Fruit fly (Drosophila melanogaster) whole organism, prepupa: ENCODE results near the gene Lrpprc2.
A peak's percentile ranks its signal among the peaks of the same experiment; 100 is the strongest.

Source experiments
- Blimp-1 ChIP-seq: fragments of 200-800 bp; sonication (Bioruptor generic); optimal IDR thresholded peaks from 3 replicates; lab custom pipeline; 2017; ENCODE audit warnings: missing biosample characterization, missing genetic modification characterization, mild to moderate bottlenecking, moderate library complexity, missing genetic modification reagents
- CG10631 ChIP-seq: fragments of 200-800 bp; sonication (Bioruptor generic); optimal IDR thresholded peaks from 2 replicates; lab custom pipeline; 2016; ENCODE audit warnings: missing biosample characterization, missing genetic modification characterization
- CG10669 ChIP-seq: fragments of 200-800 bp; sonication (Bioruptor generic); optimal IDR thresholded peaks from 3 replicates; lab custom pipeline; 2018; ENCODE audit warnings: missing biosample characterization, mild to moderate bottlenecking, missing genetic modification characterization, moderate library complexity
- CG11294 ChIP-seq: fragments of 200-800 bp; sonication (Bioruptor generic); IDR thresholded peaks from 2 replicates; pipeline ENCODE4 v1.3.6; 2022; ENCODE audit warnings: missing biosample characterization, missing genetic modification characterization
- CG11902 ChIP-seq: fragments of 200-800 bp; sonication (Bioruptor generic); optimal IDR thresholded peaks from 3 replicates; lab custom pipeline; 2016; ENCODE audit warnings: missing biosample characterization, missing genetic modification characterization
- CG15336 ChIP-seq: fragments of 200-800 bp; sonication (Bioruptor generic); IDR thresholded peaks from 2 replicates; pipeline ENCODE4 v1.3.6; 2022; ENCODE audit warnings: missing biosample characterization, missing genetic modification characterization
- CG1621 ChIP-seq: fragments of 200-800 bp; sonication (Bioruptor generic); optimal IDR thresholded peaks from 3 replicates; lab custom pipeline; 2018; ENCODE audit warnings: missing biosample characterization, mild to moderate bottlenecking, missing genetic modification characterization
- CG16779 ChIP-seq: fragments of 200-800 bp; sonication (Bioruptor generic); optimal IDR thresholded peaks from 3 replicates; lab custom pipeline; 2017; ENCODE audit warnings: missing biosample characterization, mild to moderate bottlenecking, missing genetic modification characterization
- CG3032 ChIP-seq: fragments of 200-800 bp; optimal IDR thresholded peaks from 2 replicates; lab custom pipeline; 2019; ENCODE audit warnings: missing biosample characterization, mild to moderate bottlenecking, missing genetic modification characterization, moderate library complexity
- CG32006 ChIP-seq: fragments of 200-800 bp; sonication (Bioruptor generic); optimal IDR thresholded peaks from 3 replicates; lab custom pipeline; 2017; ENCODE audit warnings: missing biosample characterization, mild to moderate bottlenecking, missing genetic modification characterization
- CG34406 ChIP-seq: fragments of 200-800 bp; sonication (Bioruptor generic); optimal IDR thresholded peaks from 3 replicates; lab custom pipeline; 2016; ENCODE audit warnings: missing biosample characterization, missing genetic modification characterization
- CG4318 ChIP-seq: fragments of 200-800 bp; sonication (Bioruptor generic); optimal IDR thresholded peaks from 3 replicates; lab custom pipeline; 2017; ENCODE audit warnings: missing biosample characterization, mild to moderate bottlenecking, missing genetic modification characterization
- CG6163 ChIP-seq: fragments of 200-800 bp; sonication (Bioruptor generic); IDR thresholded peaks from 3 replicates; pipeline ENCODE4 v1.3.6; 2022; ENCODE audit warnings: missing biosample characterization, missing genetic modification characterization
- CG6276 ChIP-seq: fragments of 200-800 bp; sonication (Bioruptor generic); optimal IDR thresholded peaks from 2 replicates; lab custom pipeline; 2017; ENCODE audit warnings: missing biosample characterization, mild to moderate bottlenecking, missing genetic modification characterization
- CG6792 ChIP-seq: fragments of 200-800 bp; sonication (Bioruptor generic); optimal IDR thresholded peaks from 3 replicates; lab custom pipeline; 2016; ENCODE audit warnings: missing biosample characterization, missing genetic modification characterization
- CG6808 ChIP-seq: fragments of 200-800 bp; sonication (Bioruptor generic); optimal IDR thresholded peaks from 3 replicates; lab custom pipeline; 2017; ENCODE audit warnings: missing biosample characterization, missing genetic modification characterization, mild to moderate bottlenecking, moderate library complexity, missing genetic modification reagents
- CG7368 ChIP-seq: fragments of 200-800 bp; sonication (Bioruptor generic); optimal IDR thresholded peaks from 3 replicates; lab custom pipeline; 2016; ENCODE audit warnings: missing biosample characterization, missing genetic modification characterization
- CG8119 ChIP-seq: fragments of 200-800 bp; sonication (Bioruptor generic); IDR thresholded peaks from 3 replicates; pipeline ENCODE4 v1.3.6; 2022; ENCODE audit warnings: missing biosample characterization, missing genetic modification characterization
- CG8319 ChIP-seq: fragments of 200-800 bp; sonication (Bioruptor generic); optimal IDR thresholded peaks from 3 replicates; lab custom pipeline; 2016; ENCODE audit warnings: missing biosample characterization, missing genetic modification characterization
- CG9139 ChIP-seq: fragments of 200-800 bp; sonication (Bioruptor generic); optimal IDR thresholded peaks from 3 replicates; lab custom pipeline; 2017; ENCODE audit warnings: missing biosample characterization, mild to moderate bottlenecking, missing genetic modification characterization
- Eip75B ChIP-seq: fragments of 200-800 bp; sonication (Bioruptor generic); optimal IDR thresholded peaks from 3 replicates; lab custom pipeline; 2016; ENCODE audit warnings: missing biosample characterization, missing genetic modification characterization
- Eip93F ChIP-seq: fragments of 200-800 bp; sonication (Bioruptor generic); optimal IDR thresholded peaks from 2 replicates; lab custom pipeline; 2016; ENCODE audit warnings: missing biosample characterization, mild to moderate bottlenecking, missing genetic modification characterization
- Ets21C ChIP-seq: fragments of 200-800 bp; sonication (Bioruptor generic); optimal IDR thresholded peaks from 3 replicates; lab custom pipeline; 2016; ENCODE audit warnings: missing biosample characterization, missing genetic modification characterization
- Ets96B ChIP-seq: fragments of 200-800 bp; optimal IDR thresholded peaks from 2 replicates; lab custom pipeline; 2019; ENCODE audit warnings: missing biosample characterization, mild to moderate bottlenecking, missing genetic modification characterization, moderate library complexity
- Gug ChIP-seq: fragments of 200-800 bp; sonication (Bioruptor generic); IDR thresholded peaks from 2 replicates; pipeline ENCODE4 v1.3.6; 2022; ENCODE audit warnings: missing biosample characterization, missing genetic modification characterization
- Hr38 ChIP-seq: sonication (Bioruptor generic); optimal IDR thresholded peaks from 2 replicates; lab custom pipeline; 2016; ENCODE audit warnings: missing biosample characterization, missing genetic modification characterization
- Hr39 ChIP-seq: fragments of 200-800 bp; sonication (Bioruptor generic); optimal IDR thresholded peaks from 2 replicates; lab custom pipeline; 2016; ENCODE audit warnings: missing biosample characterization, missing genetic modification characterization
- Hr4 ChIP-seq: fragments of 200-800 bp; sonication (Bioruptor generic); optimal IDR thresholded peaks from 3 replicates; lab custom pipeline; 2016; ENCODE audit warnings: missing biosample characterization, missing genetic modification characterization
- Lpt ChIP-seq: fragments of 200-800 bp; sonication (Bioruptor generic); optimal IDR thresholded peaks from 3 replicates; lab custom pipeline; 2016; ENCODE audit warnings: missing biosample characterization, missing genetic modification characterization
- Met ChIP-seq: fragments of 200-800 bp; sonication (Bioruptor generic); optimal IDR thresholded peaks from 3 replicates; lab custom pipeline; 2016; ENCODE audit warnings: missing biosample characterization, missing genetic modification characterization
- OdsH ChIP-seq: fragments of 200-800 bp; sonication (Bioruptor generic); optimal IDR thresholded peaks from 3 replicates; lab custom pipeline; 2016; ENCODE audit warnings: missing biosample characterization, missing genetic modification characterization
- Smox ChIP-seq: fragments of 200-800 bp; sonication (Bioruptor generic); optimal IDR thresholded peaks from 3 replicates; lab custom pipeline; 2016; ENCODE audit warnings: missing biosample characterization, missing genetic modification characterization
- Sox102F ChIP-seq: fragments of 200-800 bp; sonication (Bioruptor generic); optimal IDR thresholded peaks from 2 replicates; lab custom pipeline; 2016; ENCODE audit warnings: missing biosample characterization, mild to moderate bottlenecking, missing genetic modification characterization
- Sox14 ChIP-seq: fragments of 200-800 bp; sonication (Bioruptor generic); optimal IDR thresholded peaks from 3 replicates; lab custom pipeline; 2016; ENCODE audit warnings: missing biosample characterization, missing genetic modification characterization
- Sox15 ChIP-seq: fragments of 200-800 bp; sonication (Bioruptor generic); optimal IDR thresholded peaks from 3 replicates; lab custom pipeline; 2016; ENCODE audit warnings: missing biosample characterization, missing genetic modification characterization
- achi ChIP-seq: fragments of 200-800 bp; sonication (Bioruptor generic); optimal IDR thresholded peaks from 3 replicates; lab custom pipeline; 2016; ENCODE audit warnings: missing biosample characterization, missing genetic modification characterization
- acj6 ChIP-seq: fragments of 200-800 bp; sonication (Bioruptor generic); optimal IDR thresholded peaks from 3 replicates; lab custom pipeline; 2016; ENCODE audit warnings: missing biosample characterization, missing genetic modification characterization
- cyc ChIP-seq: fragments of 200-800 bp; sonication (Bioruptor generic); optimal IDR thresholded peaks from 3 replicates; lab custom pipeline; 2016; ENCODE audit warnings: missing biosample characterization, missing genetic modification characterization
- dac ChIP-seq: fragments of 200-800 bp; sonication (Bioruptor generic); optimal IDR thresholded peaks from 2 replicates; lab custom pipeline; 2017; ENCODE audit warnings: missing biosample characterization, mild to moderate bottlenecking, missing genetic modification characterization
- dsx ChIP-seq: fragments of 200-800 bp; optimal IDR thresholded peaks from 3 replicates; lab custom pipeline; 2019; ENCODE audit warnings: missing biosample characterization, mild to moderate bottlenecking, missing genetic modification characterization, moderate library complexity; ENCODE audit not compliant: poor library complexity, severe bottlenecking
- esn ChIP-seq: fragments of 200-800 bp; sonication (Bioruptor generic); optimal IDR thresholded peaks from 2 replicates; lab custom pipeline; 2016; ENCODE audit warnings: missing biosample characterization, mild to moderate bottlenecking, missing genetic modification characterization, moderate library complexity
- fd85E ChIP-seq: fragments of 200-800 bp; sonication (Bioruptor generic); optimal IDR thresholded peaks from 3 replicates; lab custom pipeline; 2016; ENCODE audit warnings: missing biosample characterization, missing genetic modification characterization
- fkh ChIP-seq: fragments of 200-800 bp; sonication (Bioruptor generic); optimal IDR thresholded peaks from 3 replicates; lab custom pipeline; 2017; ENCODE audit warnings: missing biosample characterization, mild to moderate bottlenecking, missing genetic modification characterization, moderate library complexity
- lz ChIP-seq: fragments of 200-800 bp; sonication (Bioruptor generic); optimal IDR thresholded peaks from 3 replicates; lab custom pipeline; 2016; ENCODE audit warnings: missing biosample characterization, missing genetic modification characterization
- pdm3 ChIP-seq: fragments of 200-800 bp; sonication (Bioruptor generic); optimal IDR thresholded peaks from 3 replicates; lab custom pipeline; 2016; ENCODE audit warnings: missing biosample characterization, missing genetic modification characterization
- salr ChIP-seq, 2 experiments: fragments of 200-800 bp; sonication (Bioruptor generic); optimal IDR thresholded peaks; 3 replicates each; lab custom pipeline; 2016 to 2018; ENCODE audit warnings: missing biosample characterization in 2 of 2, missing genetic modification characterization in 2 of 2, mild to moderate bottlenecking in 1 of 2
- spab ChIP-seq: fragments of 200-800 bp; sonication (Bioruptor generic); optimal IDR thresholded peaks from 2 replicates; lab custom pipeline; 2017; ENCODE audit warnings: missing biosample characterization, mild to moderate bottlenecking, missing genetic modification characterization, missing genetic modification reagents
- ss ChIP-seq, 2 experiments: fragments of 200-800 bp; sonication (Bioruptor generic); optimal IDR thresholded peaks; 2 replicates in 1 of 2; 3 replicates in 1 of 2; lab custom pipeline; 2017 to 2018; ENCODE audit warnings: mild to moderate bottlenecking in 2 of 2, missing biosample characterization in 2 of 2, missing genetic modification characterization in 2 of 2, moderate library complexity in 1 of 2
- svp ChIP-seq: fragments of 200-800 bp; sonication (Bioruptor generic); peaks from one replicate; lab custom pipeline; 2016; ENCODE audit warnings: missing biosample characterization, missing genetic modification characterization
- topi ChIP-seq: fragments of 200-800 bp; sonication (Bioruptor generic); optimal IDR thresholded peaks from 3 replicates; lab custom pipeline; 2016; ENCODE audit warnings: missing biosample characterization, missing genetic modification characterization
- vri ChIP-seq: fragments of 200-800 bp; sonication (Bioruptor generic); optimal IDR thresholded peaks from 3 replicates; lab custom pipeline; 2016; ENCODE audit warnings: missing biosample characterization, mild to moderate bottlenecking, missing genetic modification characterization

Gene Lrpprc2

DNA sequence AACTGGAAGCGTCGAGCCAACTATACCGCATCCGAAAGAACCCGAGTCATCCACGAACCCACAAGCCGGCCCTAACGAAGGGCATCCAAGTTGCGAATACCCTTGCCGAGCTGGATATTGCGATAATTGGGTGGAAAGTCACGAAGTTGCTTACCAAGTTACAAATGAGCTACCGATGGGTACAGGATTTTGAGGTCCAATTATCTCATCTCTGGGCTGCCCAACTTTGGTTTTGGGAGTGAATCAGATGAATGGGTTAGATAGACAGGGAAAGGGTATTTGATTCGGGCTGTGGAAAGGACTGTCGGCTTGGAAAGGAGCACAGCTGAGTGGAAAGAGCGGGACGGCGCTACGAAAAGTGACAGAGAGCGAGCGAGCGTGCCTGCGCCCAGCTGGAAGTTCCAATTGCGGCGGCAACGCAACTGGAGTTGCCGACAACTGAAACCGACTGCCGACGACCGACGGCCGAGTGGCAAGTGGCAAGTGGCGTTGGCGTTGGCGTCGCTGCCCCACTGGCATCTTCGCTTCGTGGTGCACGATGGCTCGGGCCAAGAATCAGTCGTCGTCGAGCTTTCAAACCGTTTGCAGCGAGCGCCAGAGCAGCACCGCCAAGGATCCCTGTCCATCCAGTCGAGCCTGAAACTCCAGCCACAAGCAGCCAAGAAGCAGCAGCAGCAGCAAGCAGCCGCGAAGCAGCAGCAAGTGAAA lies 49.0 kb downstream of the Lrpprc2 start:
- no peak for TF ChIP-seq CG11294 (GFP tag; lab: Robert Waterston, UW)
- TF ChIP-seq CG8119, result no peak
- TF ChIP-seq CG34406, result peak; percentile 1
- no peak; the same call in 1 of the 2 replicates for TF ChIP-seq CG15336 (GFP tag; lab: Robert Waterston, UW)
- peak; percentile 55 for TF ChIP-seq CG10669 (GFP tag; lab: Kevin White, UChicago)
- TF ChIP-seq vri (GFP tag; lab: Kevin White, UChicago), result no peak
- TF ChIP-seq spab, result no peak
- TF ChIP-seq dac, result no peak
- TF ChIP-seq CG6792, result peak; percentile 38
- TF ChIP-seq Blimp-1, result peak; percentile 70
- TF ChIP-seq CG6276 (GFP tag; lab: Kevin White, UChicago), result no peak
- TF ChIP-seq CG16779, result no peak
- no peak for TF ChIP-seq Hr38 (GFP tag; lab: Kevin White, UChicago)
- peak; percentile 37 for TF ChIP-seq esn (GFP tag; lab: Kevin White, UChicago)
- TF ChIP-seq OdsH (GFP tag; lab: Kevin White, UChicago), result peak; percentile 24
- no peak for TF ChIP-seq dsx
- peak; percentile 16 to 17 for TF ChIP-seq ss (GFP tag; optimal IDR thresholded peaks at IDR 0.05; lab: Kevin White, UChicago)
- TF ChIP-seq CG6808, result peak; percentile 45
- peak; percentile 23 for TF ChIP-seq Smox (GFP tag; lab: Kevin White, UChicago)
- TF ChIP-seq Sox15, result no peak
- TF ChIP-seq pdm3 (GFP tag; lab: Kevin White, UChicago), result peak; percentile 25
- no peak for TF ChIP-seq Gug (GFP tag; lab: Robert Waterston, UW)
- peak; percentile 22 for TF ChIP-seq CG32006 (GFP tag; lab: Kevin White, UChicago)
- peak; percentile 21 for TF ChIP-seq Hr39
- no peak for TF ChIP-seq Lpt (GFP tag; lab: Kevin White, UChicago)
- peak; percentile 56 for TF ChIP-seq topi (GFP tag; lab: Kevin White, UChicago)
- no peak for TF ChIP-seq Hr4 (GFP tag; lab: Kevin White, UChicago)
- TF ChIP-seq salr (GFP tag; optimal IDR thresholded peaks at IDR 0.05; lab: Kevin White, UChicago), result no peak
- TF ChIP-seq CG8319 (GFP tag; lab: Kevin White, UChicago), result no peak
- TF ChIP-seq CG7368, result peak; percentile 50
- peak; percentile 35 for TF ChIP-seq achi (GFP tag; lab: Kevin White, UChicago)
- TF ChIP-seq CG6163 (GFP tag; lab: Robert Waterston, UW), result peak; percentile 36; the same call in 1 of the 3 replicates
- TF ChIP-seq Met (GFP tag; lab: Kevin White, UChicago), result peak; percentile 33
- peak; percentile 23 for TF ChIP-seq CG9139 (GFP tag; lab: Kevin White, UChicago)
- TF ChIP-seq fkh, result no peak
- no peak for TF ChIP-seq Ets21C (GFP tag; lab: Kevin White, UChicago)
- TF ChIP-seq acj6 (GFP tag; lab: Kevin White, UChicago), result peak; percentile 37
- TF ChIP-seq cyc (GFP tag; lab: Kevin White, UChicago), result peak; percentile 47
- no peak for TF ChIP-seq Eip93F (GFP tag; lab: Kevin White, UChicago)
- peak; percentile 23 for TF ChIP-seq CG11902 (GFP tag; lab: Kevin White, UChicago)
- no peak for TF ChIP-seq CG4318 (GFP tag; lab: Kevin White, UChicago)
- TF ChIP-seq svp, result peak; percentile 76
- peak; percentile 10 for TF ChIP-seq lz (GFP tag; lab: Kevin White, UChicago)
- peak; percentile 1 for TF ChIP-seq CG3032 (tag; lab: Kevin White, UChicago)
- TF ChIP-seq CG10631, result no peak
- TF ChIP-seq CG1621 (tag; lab: Kevin White, UChicago), result no peak
- TF ChIP-seq Sox102F, result no peak
- TF ChIP-seq Ets96B, result peak; percentile 27
- TF ChIP-seq fd85E (GFP tag; lab: Kevin White, UChicago), result no peak
- peak; percentile 27 for TF ChIP-seq Eip75B (GFP tag; lab: Kevin White, UChicago)
- peak; percentile 9 for TF ChIP-seq Sox14 (GFP tag; lab: Kevin White, UChicago)
